Worm (Caenorhabditis elegans): ENCODE results near the gene pfd-4.

Gene pfd-4

DNA sequence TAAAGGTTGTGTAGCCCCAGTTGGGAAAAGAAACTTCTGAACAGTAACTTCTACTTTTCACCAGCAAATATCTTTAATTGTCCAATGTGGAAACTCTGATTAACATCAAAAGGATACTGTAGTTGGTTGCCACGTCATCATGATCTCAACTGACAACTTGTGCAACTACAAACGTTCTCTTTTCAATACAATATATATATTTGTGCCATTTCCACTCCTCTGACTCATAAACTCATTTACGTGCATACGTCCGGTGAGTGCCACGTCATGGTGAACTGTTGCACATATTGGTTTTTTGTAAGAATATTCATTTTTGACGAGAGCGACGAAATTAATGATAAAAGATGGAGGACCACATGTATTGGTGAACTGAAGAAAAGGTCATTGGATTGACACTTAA, 7.2 kb upstream of the pfd-4 start:
- TF ChIP-seq T07F8.4 (tag; optimal IDR thresholded peaks at IDR 0.05) (no peak), nhr-179 (tag; optimal IDR thresholded peaks at IDR 0.05) (no peak), Y67H2A.10 (GFP tag; conservative IDR thresholded peaks at IDR 0.05) (no peak), tbx-9 (tag; optimal IDR thresholded peaks at IDR 0.05; ENCODE audit: borderline replicate concordance) (no peak), hrde-1 (tag; optimal IDR thresholded peaks at IDR 0.05; ENCODE audit: borderline replicate concordance) (no peak)

DNA sequence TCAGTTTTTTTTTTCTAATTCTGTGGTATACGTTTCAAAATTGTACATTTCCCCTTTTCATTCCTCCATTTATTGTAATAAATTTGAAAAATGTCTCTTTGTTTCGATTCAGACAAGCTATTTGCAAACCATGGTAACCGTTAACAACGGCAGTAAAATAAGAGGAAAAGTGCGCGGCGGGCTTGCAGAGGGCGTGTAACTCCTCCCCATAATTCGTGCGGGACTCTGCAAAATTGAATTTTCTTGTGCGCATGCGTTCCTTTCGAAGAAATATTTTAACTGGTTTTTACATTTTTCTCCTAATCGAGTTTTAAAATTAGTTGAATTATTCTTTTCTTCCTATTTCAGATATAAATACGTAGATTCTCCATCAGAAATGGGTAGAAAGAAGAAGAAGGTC, 4.4 kb upstream of the pfd-4 start, which contains the start of gene znf-207:
Gene znf-207, plus strand, starts transcription at position 349 of the 400 bp plus-strand sequence.
- TF ChIP-seq F23B12.7 (tag; optimal IDR thresholded peaks at IDR 0.05; ENCODE audit: insufficient read depth), result peak; percentile 49
- TF ChIP-seq ets-4 (GFP tag; optimal IDR thresholded peaks at IDR 0.05), result no peak
- no peak for TF ChIP-seq ztf-3 (GFP tag; optimal IDR thresholded peaks at IDR 0.05)
- TF ChIP-seq mcd-1 (GFP tag; IDR thresholded peaks at IDR 0.05), result 0 out of 2 replicates have a peak, but pooled peaks have one; percentile 21
- TF ChIP-seq ceh-100 (GFP tag; IDR thresholded peaks at IDR 0.05), result peak; percentile 43
- TF ChIP-seq nhr-80 (tag; optimal IDR thresholded peaks at IDR 0.05), result peak; percentile 6
- TF ChIP-seq lin-35 (GFP tag; optimal IDR thresholded peaks at IDR 0.05), result peak in 1 of 3 experiments; percentile 25
- TF ChIP-seq F49E8.2 (tag; optimal IDR thresholded peaks at IDR 0.05; ENCODE audit: insufficient read depth), result no peak
- TF ChIP-seq attf-5 (GFP tag; optimal IDR thresholded peaks at IDR 0.05), result peak; percentile 49
- TF ChIP-seq cebp-1 (GFP tag; IDR thresholded peaks at IDR 0.05), result no peak
- peak; percentile 44 for TF ChIP-seq cebp-1 (tag; optimal IDR thresholded peaks at IDR 0.05)
- TF ChIP-seq B0035.1 (tag; optimal IDR thresholded peaks at IDR 0.05), result no peak

DNA sequence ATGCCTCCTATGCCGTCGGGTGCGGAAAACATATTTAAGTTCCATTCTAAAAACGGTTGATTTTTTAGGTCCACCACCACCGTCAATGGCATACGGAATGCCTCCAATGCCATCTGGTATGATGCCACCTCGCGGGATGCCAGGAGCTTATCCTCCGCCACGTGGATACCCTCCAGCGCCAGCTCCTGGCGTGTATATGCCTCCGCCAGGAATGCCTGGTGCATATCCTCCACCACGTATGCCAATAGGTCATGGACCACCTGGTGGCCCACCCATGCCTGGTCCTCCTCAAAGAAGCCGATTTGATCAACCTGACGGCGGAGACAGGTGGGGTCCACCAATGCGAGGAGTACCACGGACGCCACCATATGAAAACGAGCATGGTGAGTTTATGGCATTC, 3.5 kb upstream of the pfd-4 start:
- TF ChIP-seq lin-26 (GFP tag; IDR thresholded peaks at IDR 0.05) (peak; percentile 18; the same call in 1 of the 2 replicates), zfh-2 (GFP tag; conservative IDR thresholded peaks at IDR 0.05) (peak; percentile 71), F39B2.1 (GFP tag; IDR thresholded peaks at IDR 0.05) (no peak), ztf-28 (GFP tag; IDR thresholded peaks at IDR 0.05) (0 out of 2 replicates have a peak, but pooled peaks have one; percentile 53)

DNA sequence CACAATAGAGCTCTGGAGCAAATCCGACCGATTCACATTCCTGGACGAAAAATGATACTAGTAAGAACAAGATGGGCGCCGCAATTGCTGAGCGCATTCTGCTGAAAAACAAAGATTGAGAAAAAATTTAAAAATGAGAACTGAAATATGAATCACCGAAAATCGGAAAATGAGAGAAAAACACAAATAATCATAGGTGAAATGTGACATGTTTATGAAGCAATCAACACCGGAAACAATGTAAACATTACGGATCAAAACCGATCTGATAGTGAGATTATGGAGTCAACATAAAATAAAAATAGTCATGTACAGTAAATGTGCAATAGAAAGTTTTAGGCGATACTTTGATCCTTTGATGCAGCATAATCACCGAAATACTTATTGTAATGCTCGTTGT, 1.1 kb upstream of the pfd-4 start, which contains the start of gene dnj-2:
Gene dnj-2, minus strand, starts transcription at position 101 of the 400 bp plus-strand sequence.
- TF ChIP-seq aptf-3 (GFP tag; IDR thresholded peaks at IDR 0.05), result no peak
- TF ChIP-seq pbrm-1 (GFP tag; IDR thresholded peaks at IDR 0.05), result no peak
- no peak for TF ChIP-seq mel-28 (tag; optimal IDR thresholded peaks at IDR 0.05; ENCODE audit: borderline replicate concordance)
- TF ChIP-seq ceh-79 (tag; optimal IDR thresholded peaks at IDR 0.05), result no peak
- no peak for TF ChIP-seq ccch-3 (GFP tag; optimal IDR thresholded peaks at IDR 0.05)
- TF ChIP-seq egrh-3 (GFP tag; IDR thresholded peaks at IDR 0.05), result no peak
- no peak for TF ChIP-seq tbp1 (GFP tag; optimal IDR thresholded peaks at IDR 0.05)
- no peak for TF ChIP-seq F52B5.7 (tag; optimal IDR thresholded peaks at IDR 0.05)
- TF ChIP-seq ceh-27 (GFP tag; optimal IDR thresholded peaks at IDR 0.05), result no peak
- TF ChIP-seq ceh-40 (GFP tag; IDR thresholded peaks at IDR 0.05), result no peak
- TF ChIP-seq bed-2 (GFP tag; IDR thresholded peaks at IDR 0.05), result no peak
- TF ChIP-seq ama-1 (optimal IDR thresholded peaks at IDR 0.05), result no peak
- no peak for TF ChIP-seq ama-1 (GFP tag; optimal IDR thresholded peaks at IDR 0.05)
- no peak for TF ChIP-seq egl-18 (GFP tag; IDR thresholded peaks at IDR 0.05)
- TF ChIP-seq ztf-22 (GFP tag; optimal IDR thresholded peaks at IDR 0.05), result no peak
- TF ChIP-seq nhr-90 (tag; optimal IDR thresholded peaks at IDR 0.05), result no peak
- no peak for TF ChIP-seq Y53F4B.3 (GFP tag; IDR thresholded peaks at IDR 0.05)
